Worm (Caenorhabditis elegans): ENCODE results near the gene T10B9.14.

- no peak for TF ChIP-seq ztf-29 (GFP tag; IDR thresholded peaks at IDR 0.05)
- no peak for TF ChIP-seq flt-1 (GFP tag; IDR thresholded peaks at IDR 0.05)
- TF ChIP-seq ztf-23 (GFP tag; IDR thresholded peaks at IDR 0.05) = no peak
- TF ChIP-seq med-1 (GFP tag; optimal IDR thresholded peaks at IDR 0.05; ENCODE audit: insufficient read depth) = no peak
- TF ChIP-seq klf-2 (GFP tag; conservative IDR thresholded peaks at IDR 0.05) = no peak
- no peak for TF ChIP-seq cog-1 (tag; optimal IDR thresholded peaks at IDR 0.05)
- TF ChIP-seq ref-1 (GFP tag; conservative IDR thresholded peaks at IDR 0.05) = no peak
- TF ChIP-seq T22C8.4 (GFP tag; IDR thresholded peaks at IDR 0.05) = no peak
- no peak for TF ChIP-seq tab-1 (GFP tag; IDR thresholded peaks at IDR 0.05)
Observed at ce11 chrII:9757651-9758282, 24.5 kb downstream of the T10B9.14 start, which contains the start of gene shk-1.

Measured in whole organism, midembryonic.